Worm (Caenorhabditis elegans) whole organism, young adult: ENCODE results near the gene mcm-10.

Experiments
- B0035.1 ChIP-seq: sonication (generic microtip); optimal IDR thresholded peaks from 2 replicates; lab custom pipeline; 2016; ENCODE audit warnings: missing genetic modification characterization, mild to moderate bottlenecking, missing compliant biosample characterization, missing genotype, missing genetic modification reagents
- B0261.1 ChIP-seq: sonication (generic microtip); optimal IDR thresholded peaks from 2 replicates; lab custom pipeline; 2016; ENCODE audit warnings: mild to moderate bottlenecking, missing genetic modification characterization, moderate library complexity, missing compliant biosample characterization
- C17E4.6 ChIP-seq: fragments of 200-800 bp; sonication (Bioruptor generic); IDR thresholded peaks from 2 replicates; pipeline ENCODE4 v1.3.6; 2022; ENCODE audit warnings: missing genetic modification reagents, missing genetic modification characterization, missing compliant biosample characterization
- F10E7.11 ChIP-seq: sonication (generic microtip); optimal IDR thresholded peaks from 2 replicates; lab custom pipeline; 2017; ENCODE audit warnings: mild to moderate bottlenecking, missing genetic modification characterization, moderate library complexity, missing compliant biosample characterization
- F22D6.2 ChIP-seq: sonication (generic microtip); optimal IDR thresholded peaks from 2 replicates; lab custom pipeline; 2016; ENCODE audit warnings: mild to moderate bottlenecking, missing genetic modification characterization, missing compliant biosample characterization
- F23B12.7 ChIP-seq: sonication (generic microtip); optimal IDR thresholded peaks from 2 replicates; lab custom pipeline; 2017; ENCODE audit warnings: missing genetic modification characterization, mild to moderate bottlenecking, missing compliant biosample characterization, antibody characterized with exemption, moderate library complexity; ENCODE audit not compliant: insufficient read depth
- F33H1.4 ChIP-seq: fragments of 200-800 bp; sonication (Bioruptor generic); IDR thresholded peaks from 2 replicates; pipeline ENCODE4 v1.3.6; 2022; ENCODE audit warnings: missing genetic modification reagents, missing genetic modification characterization, missing compliant biosample characterization
- F52B5.7 ChIP-seq: sonication (generic microtip); optimal IDR thresholded peaks from 2 replicates; lab custom pipeline; 2016; ENCODE audit warnings: mild to moderate bottlenecking, missing genetic modification characterization, missing compliant biosample characterization
- F57A8.1 ChIP-seq: fragments of 200-800 bp; sonication (Bioruptor generic); optimal IDR thresholded peaks from 2 replicates; lab custom pipeline; 2018; ENCODE audit warnings: mild to moderate bottlenecking, missing genetic modification characterization, moderate library complexity, missing compliant biosample characterization
- T07F8.4 ChIP-seq: sonication (generic microtip); optimal IDR thresholded peaks from 2 replicates; lab custom pipeline; 2016; ENCODE audit warnings: mild to moderate bottlenecking, missing genetic modification characterization, moderate library complexity, missing compliant biosample characterization
- Y67H2A.10 ChIP-seq: fragments of 200-800 bp; sonication (Bioruptor generic); conservative IDR thresholded peaks from 2 replicates; pipeline ENCODE4 v1.3.6; 2022; ENCODE audit warnings: missing genetic modification reagents, missing genetic modification characterization, missing compliant biosample characterization
- akir-1 ChIP-seq: fragments of 200-800 bp; sonication (Bioruptor generic); optimal IDR thresholded peaks from 2 replicates; lab custom pipeline; 2018; ENCODE audit warnings: mild to moderate bottlenecking, missing genetic modification characterization, moderate library complexity, missing compliant biosample characterization
- ama-1 ChIP-seq, 3 experiments: fragments of 150-350 bp in 1 of 3; sonication (generic microtip) in 2 of 3; optimal IDR thresholded peaks; 2 replicates each; lab custom pipeline; 2014 to 2018; ENCODE audit warnings: missing biosample characterization in 2 of 3, missing genetic modification characterization in 2 of 3, missing genetic modification reagents in 2 of 3
- atf-7 ChIP-seq: sonication (generic microtip); optimal IDR thresholded peaks from 2 replicates; lab custom pipeline; 2017; ENCODE audit warnings: mild to moderate bottlenecking, missing genetic modification characterization, missing compliant biosample characterization
- athp-1 ChIP-seq: sonication (generic microtip); optimal IDR thresholded peaks from 2 replicates; lab custom pipeline; 2017; ENCODE audit warnings: mild to moderate bottlenecking, missing genetic modification characterization, missing compliant biosample characterization
- bed-1 ChIP-seq: fragments of 200-800 bp; sonication (Bioruptor generic); IDR thresholded peaks from 2 replicates; pipeline ENCODE4 v1.3.6; 2022; ENCODE audit warnings: missing genetic modification reagents, missing genetic modification characterization, missing compliant biosample characterization
- bed-2 ChIP-seq: fragments of 200-800 bp; sonication (Bioruptor generic); IDR thresholded peaks from 2 replicates; pipeline ENCODE4 v1.3.6; 2022; ENCODE audit warnings: missing genetic modification reagents, missing genetic modification characterization, missing compliant biosample characterization
- cebp-1 ChIP-seq, 2 experiments: fragments of 200-800 bp in 1 of 2; sonication (Bioruptor generic) in 1 of 2; sonication (generic microtip) in 1 of 2; IDR thresholded peaks in 1 of 2; optimal IDR thresholded peaks in 1 of 2; 2 replicates each; pipeline versions ENCODE4 v1.3.6 to Lab custom; 2017 to 2022; ENCODE audit warnings: missing compliant biosample characterization in 2 of 2, missing genetic modification characterization in 2 of 2, mild to moderate bottlenecking in 1 of 2, missing genetic modification reagents in 1 of 2, moderate library complexity in 1 of 2
- ceh-40 ChIP-seq: fragments of 200-800 bp; sonication (Bioruptor generic); IDR thresholded peaks from 2 replicates; pipeline ENCODE4 v1.3.6; 2022; ENCODE audit warnings: missing genetic modification characterization, missing compliant biosample characterization
- dox-1 ChIP-seq: fragments of 200-800 bp; sonication (Bioruptor generic); IDR thresholded peaks from 2 replicates; pipeline ENCODE4 v1.3.6; 2022; ENCODE audit warnings: missing genetic modification reagents, missing genetic modification characterization, missing compliant biosample characterization
- efl-1 ChIP-seq: fragments of 150-350 bp; optimal IDR thresholded peaks from 2 replicates; lab custom pipeline; 2014; ENCODE audit warnings: missing biosample characterization, missing genetic modification reagents, missing genetic modification characterization
- egl-18 ChIP-seq: fragments of 200-800 bp; sonication (Bioruptor generic); IDR thresholded peaks from 2 replicates; pipeline ENCODE4 v1.3.6; 2022; ENCODE audit warnings: missing genetic modification reagents, missing genetic modification characterization, missing compliant biosample characterization
- gei-17 ChIP-seq: fragments of 200-800 bp; sonication (Bioruptor generic); optimal IDR thresholded peaks from 2 replicates; lab custom pipeline; 2018; ENCODE audit warnings: mild to moderate bottlenecking, missing genetic modification characterization, missing compliant biosample characterization
- him-1 ChIP-seq: sonication (generic microtip); optimal IDR thresholded peaks from 2 replicates; lab custom pipeline; 2016; ENCODE audit warnings: missing genotype, missing genetic modification reagents, missing genetic modification characterization, missing compliant biosample characterization
- hlh-12 ChIP-seq: sonication (generic microtip); optimal IDR thresholded peaks from 2 replicates; lab custom pipeline; 2016; ENCODE audit warnings: missing genetic modification characterization, missing compliant biosample characterization
- hsf-1 ChIP-seq: fragments of 200-800 bp; sonication (Bioruptor generic); IDR thresholded peaks from 2 replicates; pipeline ENCODE4 v1.3.6; 2022; ENCODE audit warnings: missing genetic modification reagents, missing genetic modification characterization, missing compliant biosample characterization
- lin-54 ChIP-seq: fragments of 200-800 bp; sonication (Bioruptor generic); optimal IDR thresholded peaks from 2 replicates; lab custom pipeline; 2018; ENCODE audit warnings: mild to moderate bottlenecking, missing genetic modification characterization, missing compliant biosample characterization
- lsy-27 ChIP-seq: sonication (generic microtip); optimal IDR thresholded peaks from 2 replicates; lab custom pipeline; 2017; ENCODE audit warnings: missing genetic modification characterization, mild to moderate bottlenecking, missing compliant biosample characterization, antibody characterized with exemption, missing genotype, borderline replicate concordance; ENCODE audit not compliant: insufficient read depth
- madf-10 ChIP-seq: sonication (generic microtip); optimal IDR thresholded peaks from 2 replicates; lab custom pipeline; 2016; ENCODE audit warnings: mild to moderate bottlenecking, missing genetic modification characterization, missing compliant biosample characterization
- madf-3 ChIP-seq: fragments of 200-800 bp; sonication (Bioruptor generic); IDR thresholded peaks from 2 replicates; pipeline ENCODE4 v1.3.6; 2022; ENCODE audit warnings: missing genetic modification reagents, missing genetic modification characterization, missing compliant biosample characterization
- madf-6 ChIP-seq: fragments of 200-800 bp; sonication (Bioruptor generic); IDR thresholded peaks from 2 replicates; pipeline ENCODE4 v1.3.6; 2022; ENCODE audit warnings: missing genetic modification reagents, missing genetic modification characterization, missing compliant biosample characterization
- madf-8 ChIP-seq: fragments of 200-800 bp; sonication (Bioruptor generic); conservative IDR thresholded peaks from 2 replicates; pipeline ENCODE4 v1.3.6; 2022; ENCODE audit warnings: missing genetic modification reagents, missing genetic modification characterization, missing compliant biosample characterization
- mel-28 ChIP-seq: sonication (generic microtip); optimal IDR thresholded peaks from 2 replicates; lab custom pipeline; 2016; ENCODE audit warnings: borderline replicate concordance, mild to moderate bottlenecking, missing genetic modification characterization, missing compliant biosample characterization
- nhr-27 ChIP-seq: fragments of 200-800 bp; sonication (Bioruptor generic); optimal IDR thresholded peaks from 2 replicates; lab custom pipeline; 2018; ENCODE audit warnings: mild to moderate bottlenecking, missing genetic modification characterization, moderate library complexity, missing compliant biosample characterization
- nhr-80 ChIP-seq: sonication (generic microtip); optimal IDR thresholded peaks from 2 replicates; lab custom pipeline; 2016; ENCODE audit warnings: missing genetic modification characterization, missing compliant biosample characterization
- nhr-90 ChIP-seq: sonication (generic microtip); optimal IDR thresholded peaks from 2 replicates; lab custom pipeline; 2016; ENCODE audit warnings: missing genotype, mild to moderate bottlenecking, missing genetic modification characterization, missing compliant biosample characterization
- pbrm-1 ChIP-seq: fragments of 200-800 bp; sonication (Bioruptor generic); IDR thresholded peaks from 2 replicates; pipeline ENCODE4 v1.3.6; 2022; ENCODE audit warnings: missing genetic modification reagents, missing genetic modification characterization, missing compliant biosample characterization
- pha-4 ChIP-seq: fragments of 150-350 bp; sonication (generic microtip); optimal IDR thresholded peaks from 2 replicates; lab custom pipeline; 2014; ENCODE audit warnings: missing biosample characterization, missing genetic modification reagents, missing genetic modification characterization
- rec-8 ChIP-seq, 2 experiments: sonication (generic microtip); optimal IDR thresholded peaks; 2 replicates each; lab custom pipeline; 2016; ENCODE audit warnings: mild to moderate bottlenecking in 2 of 2, missing genetic modification characterization in 2 of 2, missing genetic modification reagents in 2 of 2, missing genotype in 2 of 2, missing biosample characterization in 1 of 2, missing compliant biosample characterization in 1 of 2, moderate library complexity in 1 of 2
- repo-1 ChIP-seq: sonication (generic microtip); optimal IDR thresholded peaks from 2 replicates; lab custom pipeline; 2017; ENCODE audit warnings: mild to moderate bottlenecking, missing genetic modification characterization, missing compliant biosample characterization
- snpc-1.1 ChIP-seq: sonication (generic microtip); optimal IDR thresholded peaks from 2 replicates; lab custom pipeline; 2017; ENCODE audit warnings: missing genetic modification characterization, mild to moderate bottlenecking, missing compliant biosample characterization, antibody characterized with exemption, moderate library complexity, missing genotype, missing genetic modification reagents; ENCODE audit not compliant: insufficient read depth
- snpc-3.4 ChIP-seq: sonication (generic microtip); optimal IDR thresholded peaks from 2 replicates; lab custom pipeline; 2017; ENCODE audit warnings: missing genetic modification characterization, mild to moderate bottlenecking, missing compliant biosample characterization, antibody characterized with exemption, moderate library complexity, missing genotype, missing genetic modification reagents
- tbp1 ChIP-seq: fragments of 200-800 bp; sonication (Bioruptor generic); optimal IDR thresholded peaks from 2 replicates; lab custom pipeline; 2018; ENCODE audit warnings: mild to moderate bottlenecking, missing genetic modification characterization, missing compliant biosample characterization
- xnd-1 ChIP-seq: sonication (generic microtip); optimal IDR thresholded peaks from 2 replicates; lab custom pipeline; 2016; ENCODE audit warnings: missing genotype, missing genetic modification reagents, missing genetic modification characterization, missing compliant biosample characterization
- zfh-2 ChIP-seq: fragments of 200-800 bp; sonication (Bioruptor generic); conservative IDR thresholded peaks from 2 replicates; pipeline ENCODE4 v1.3.6; 2022; ENCODE audit warnings: missing genetic modification reagents, missing genetic modification characterization, missing compliant biosample characterization
- ztf-25 ChIP-seq: fragments of 200-800 bp; sonication (Bioruptor generic); IDR thresholded peaks from 2 replicates; pipeline ENCODE4 v1.3.6; 2022; ENCODE audit warnings: missing genetic modification reagents, missing genetic modification characterization, missing compliant biosample characterization

mcm-10 gene

DNA sequence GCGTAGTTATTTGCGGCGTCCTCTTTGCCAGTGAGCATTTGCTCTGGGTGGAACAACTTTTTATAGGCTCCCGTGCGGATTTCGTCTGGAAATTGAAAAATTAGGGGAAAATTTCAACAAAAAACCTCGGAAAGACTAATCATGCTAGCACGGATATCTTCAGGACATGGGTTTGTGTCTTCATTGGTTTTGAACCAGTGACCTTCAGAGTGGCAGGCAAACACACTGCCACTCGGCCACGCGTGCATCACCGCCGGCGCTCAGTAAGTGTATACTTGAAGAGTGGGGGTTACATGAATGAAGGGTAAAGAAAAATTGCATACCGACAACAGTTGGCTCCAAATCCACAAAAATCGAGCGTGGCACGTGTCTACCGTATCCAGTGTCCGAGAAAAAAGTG is 53.9 kb downstream of the mcm-10 start (continued):
- TF ChIP-seq efl-1 (GFP tag; lab: Kevin White, UChicago) (peak; percentile 9), hsf-1 (GFP tag; lab: Robert Waterston, UW) (no peak), F57A8.1 (GFP tag; lab: Kevin White, UChicago) (no peak), madf-10 (tag; lab: Kevin White, UChicago) (peak; percentile 74), ama-1 (optimal IDR thresholded peaks at IDR 0.05; lab: Kevin White, UChicago) (no peak), ama-1 (GFP tag; optimal IDR thresholded peaks at IDR 0.05; lab: Kevin White, UChicago) (peak; percentile 49 to 74), cebp-1 (GFP tag; IDR thresholded peaks at IDR 0.05; lab: Robert Waterston, UW) (peak; percentile 41; the same call in 1 of the 2 replicates), cebp-1 (tag; optimal IDR thresholded peaks at IDR 0.05; lab: Kevin White, UChicago) (no peak), B0261.1 (tag; lab: Kevin White, UChicago) (peak; percentile 87), F22D6.2 (tag; lab: Kevin White, UChicago) (no peak), snpc-1.1 (tag; lab: Kevin White, UChicago) (peak; percentile 42), Y67H2A.10 (GFP tag; lab: Robert Waterston, UW) (no peak), C17E4.6 (GFP tag; lab: Robert Waterston, UW) (no peak), F23B12.7 (peak; percentile 82), nhr-80 (tag; lab: Kevin White, UChicago) (peak; percentile 22), him-1 (peak; percentile 77), T07F8.4 (tag; lab: Kevin White, UChicago) (peak; percentile 33), snpc-3.4 (tag; lab: Kevin White, UChicago) (peak; percentile 13), madf-8 (GFP tag; lab: Robert Waterston, UW) (no peak), pbrm-1 (peak; percentile 56; the same call in 1 of the 2 replicates), lsy-27 (no peak), dox-1 (GFP tag; lab: Robert Waterston, UW) (peak; percentile 76), mel-28 (tag; lab: Kevin White, UChicago) (no peak), tbp1 (peak; percentile 99), athp-1 (peak; percentile 76), F33H1.4 (peak; percentile 43), rec-8 (tag; optimal IDR thresholded peaks at IDR 0.05; lab: Kevin White, UChicago) (peak; percentile 8 to 79), ztf-25 (GFP tag; lab: Robert Waterston, UW) (peak; percentile 78; the same call in 1 of the 2 replicates), gei-17 (GFP tag; lab: Kevin White, UChicago) (peak; percentile 21), xnd-1 (tag; lab: Kevin White, UChicago) (no peak), egl-18 (GFP tag; lab: Robert Waterston, UW) (0 out of 2 replicates have a peak, but pooled peaks have one; percentile 45), nhr-90 (tag; lab: Kevin White, UChicago) (peak; percentile 83), bed-2 (no peak), repo-1 (tag; lab: Kevin White, UChicago) (peak; percentile 58), madf-3 (GFP tag; lab: Robert Waterston, UW) (no peak), pha-4 (tag; lab: Kevin White, UChicago) (no peak), F52B5.7 (tag; lab: Kevin White, UChicago) (peak; percentile 84), nhr-27 (tag; lab: Kevin White, UChicago) (no peak), F10E7.11 (tag; lab: Kevin White, UChicago) (peak; percentile 50), madf-6 (GFP tag; lab: Robert Waterston, UW) (peak; percentile 68), lin-54 (GFP tag; lab: Kevin White, UChicago) (peak; percentile 61), atf-7 (no peak), ceh-40 (GFP tag; lab: Robert Waterston, UW) (0 out of 2 replicates have a peak, but pooled peaks have one; percentile 67), zfh-2 (peak; percentile 58), B0035.1 (peak; percentile 44), akir-1 (peak; percentile 46), bed-1 (GFP tag; lab: Robert Waterston, UW) (no peak), hlh-12 (tag; lab: Kevin White, UChicago) (peak; percentile 21)
